Fruit fly (Drosophila melanogaster) whole organism, embryonic: ENCODE measurements around the gene defl.

Source experiments
- Awh ChIP-seq: fragments of 200-800 bp; sonication (Bioruptor generic); IDR thresholded peaks from 2 replicates; pipeline ENCODE4, ENCODE4 v1.3.6; 2022; ENCODE audit warnings: missing biosample characterization, missing genetic modification characterization
- B-H1 ChIP-seq: fragments of 200-800 bp; sonication (Bioruptor generic); IDR thresholded peaks from 3 replicates; pipeline ENCODE4 v1.3.6; 2022; ENCODE audit warnings: missing biosample characterization, missing genetic modification characterization
- BEAF-32 ChIP-seq: fragments of 200-800 bp; sonication (Bioruptor generic); optimal IDR thresholded peaks from 3 replicates; lab custom pipeline; 2017; ENCODE audit warnings: missing biosample characterization, missing genetic modification characterization, mild to moderate bottlenecking, moderate library complexity, missing genetic modification reagents
- CG10147 ChIP-seq: fragments of 200-800 bp; sonication (Bioruptor generic); optimal IDR thresholded peaks from 2 replicates; lab custom pipeline; 2019; ENCODE audit warnings: missing biosample characterization, mild to moderate bottlenecking, missing genetic modification characterization, moderate library complexity
- CG10366 ChIP-seq: fragments of 200-800 bp; sonication (Bioruptor generic); IDR thresholded peaks from 2 replicates; pipeline ENCODE4 v1.3.6; 2022; ENCODE audit warnings: missing biosample characterization, missing genetic modification characterization
- CG10654 ChIP-seq: fragments of 200-800 bp; sonication (Bioruptor generic); optimal IDR thresholded peaks from 2 replicates; lab custom pipeline; 2016; ENCODE audit warnings: missing biosample characterization, missing genetic modification characterization
- CG10959 ChIP-seq: fragments of 200-800 bp; sonication (Bioruptor generic); IDR thresholded peaks from 2 replicates; pipeline ENCODE4 v1.3.6; 2022; ENCODE audit warnings: missing biosample characterization, missing genetic modification characterization
- CG11093 ChIP-seq: fragments of 200-800 bp; sonication (Bioruptor generic); IDR thresholded peaks from 3 replicates; pipeline ENCODE4 v1.3.6; 2022; ENCODE audit warnings: missing biosample characterization, missing genetic modification characterization
- CG15011 ChIP-seq: fragments of 200-800 bp; sonication (Bioruptor generic); optimal IDR thresholded peaks from 3 replicates; lab custom pipeline; 2018; ENCODE audit warnings: missing biosample characterization, mild to moderate bottlenecking, missing genetic modification characterization
- CG16813 ChIP-seq: fragments of 200-800 bp; sonication (Bioruptor generic); IDR thresholded peaks from 3 replicates; pipeline ENCODE4 v1.3.6; 2022; ENCODE audit warnings: missing biosample characterization, missing genetic modification characterization; ENCODE audit not compliant: partially characterized antibody
- CG18476 ChIP-seq: fragments of 200-800 bp; sonication (Bioruptor generic); optimal IDR thresholded peaks from 2 replicates; lab custom pipeline; 2016; ENCODE audit warnings: missing biosample characterization, mild to moderate bottlenecking, missing genetic modification characterization
- CG3065 ChIP-seq: fragments of 200-800 bp; sonication (Bioruptor generic); optimal IDR thresholded peaks from 2 replicates; lab custom pipeline; 2016; ENCODE audit warnings: missing biosample characterization, missing genetic modification characterization
- CG33213 ChIP-seq: fragments of 200-800 bp; sonication (Bioruptor generic); optimal IDR thresholded peaks from 3 replicates; lab custom pipeline; 2016; ENCODE audit warnings: missing biosample characterization, missing genetic modification characterization
- CG33557 ChIP-seq: fragments of 200-800 bp; sonication (Bioruptor generic); optimal IDR thresholded peaks from 2 replicates; lab custom pipeline; 2019; ENCODE audit warnings: missing biosample characterization, mild to moderate bottlenecking, missing genetic modification characterization, moderate library complexity
- CG3847 ChIP-seq: fragments of 200-800 bp; sonication (Bioruptor generic); IDR thresholded peaks from 2 replicates; pipeline ENCODE4 v1.3.6; 2022; ENCODE audit warnings: missing biosample characterization, missing genetic modification characterization
- CG4282 ChIP-seq: fragments of 200-800 bp; sonication (Bioruptor generic); optimal IDR thresholded peaks from 2 replicates; lab custom pipeline; 2016; ENCODE audit warnings: missing biosample characterization, missing genetic modification characterization
- CG8290 ChIP-seq, 3 experiments: fragments of 200-800 bp; sonication (Bioruptor generic); optimal IDR thresholded peaks; 2 replicates each; lab custom pipeline; 2016 to 2019; ENCODE audit warnings: missing biosample characterization in 3 of 3, missing genetic modification characterization in 3 of 3, mild to moderate bottlenecking in 2 of 3, moderate library complexity in 1 of 3
- CG8359 ChIP-seq: fragments of 200-800 bp; sonication (Bioruptor generic); optimal IDR thresholded peaks from 2 replicates; lab custom pipeline; 2017; ENCODE audit warnings: missing biosample characterization, mild to moderate bottlenecking, missing genetic modification characterization, borderline replicate concordance
- CrebB ChIP-seq: fragments of 200-800 bp; sonication (Bioruptor generic); optimal IDR thresholded peaks from 3 replicates; lab custom pipeline; 2018; ENCODE audit warnings: missing biosample characterization, mild to moderate bottlenecking, missing genetic modification characterization
- D19B ChIP-seq: fragments of 200-800 bp; sonication (Bioruptor generic); optimal IDR thresholded peaks from 2 replicates; lab custom pipeline; 2017; ENCODE audit warnings: missing biosample characterization, mild to moderate bottlenecking, missing genetic modification characterization
- Deaf1 ChIP-seq: fragments of 200-800 bp; optimal IDR thresholded peaks from 3 replicates; lab custom pipeline; 2019; ENCODE audit warnings: missing biosample characterization, mild to moderate bottlenecking, missing genetic modification characterization, moderate library complexity
- Ets65A ChIP-seq: fragments of 200-800 bp; sonication (Bioruptor generic); peaks from one replicate; lab custom pipeline; 2016; ENCODE audit warnings: missing biosample characterization, missing genetic modification characterization
- Gsc ChIP-seq: fragments of 200-800 bp; sonication (Bioruptor generic); IDR thresholded peaks from 2 replicates; pipeline ENCODE4 v1.3.6; 2022; ENCODE audit warnings: missing biosample characterization, missing genetic modification characterization
- Hmx ChIP-seq: fragments of 200-800 bp; sonication (Bioruptor generic); optimal IDR thresholded peaks from 2 replicates; lab custom pipeline; 2016; ENCODE audit warnings: missing biosample characterization, missing genetic modification characterization
- Hr39 ChIP-seq: fragments of >200 bp; optimal IDR thresholded peaks from 2 replicates; lab custom pipeline; 2017
- Hsf ChIP-seq: fragments of 200-800 bp; sonication (Bioruptor generic); optimal IDR thresholded peaks from 3 replicates; lab custom pipeline; 2016; ENCODE audit warnings: missing biosample characterization, missing genetic modification characterization
- MESR4 ChIP-seq: fragments of 200-800 bp; sonication (Bioruptor generic); optimal IDR thresholded peaks from 2 replicates; lab custom pipeline; 2018; ENCODE audit warnings: missing biosample characterization, mild to moderate bottlenecking, missing genetic modification characterization, moderate library complexity
- Mrtf ChIP-seq: fragments of 200-800 bp; sonication (Bioruptor generic); IDR thresholded peaks from 3 replicates; pipeline ENCODE4 v1.3.6; 2022; ENCODE audit warnings: missing biosample characterization, missing genetic modification characterization
- Neu2 ChIP-seq: fragments of 200-800 bp; sonication (Bioruptor generic); optimal IDR thresholded peaks from 3 replicates; lab custom pipeline; 2016; ENCODE audit warnings: missing biosample characterization, missing genetic modification characterization, borderline replicate concordance
- Nf-YA ChIP-seq: fragments of 200-800 bp; sonication (Bioruptor generic); IDR thresholded peaks from 2 replicates; pipeline ENCODE4 v1.3.6; 2022; ENCODE audit warnings: missing biosample characterization, missing genetic modification characterization
- PHDP ChIP-seq: fragments of 200-800 bp; sonication (Bioruptor generic); optimal IDR thresholded peaks from 3 replicates; lab custom pipeline; 2018; ENCODE audit warnings: missing biosample characterization, mild to moderate bottlenecking, missing genetic modification characterization, moderate library complexity
- Ravus ChIP-seq: fragments of 200-800 bp; sonication (Bioruptor generic); IDR thresholded peaks from 2 replicates; pipeline ENCODE4 v1.3.6; 2022; ENCODE audit warnings: missing biosample characterization, missing genetic modification characterization
- Scr ChIP-seq: fragments of 200-800 bp; sonication (Bioruptor generic); IDR thresholded peaks from 2 replicates; pipeline ENCODE4 v1.3.6; 2022; ENCODE audit warnings: missing biosample characterization, missing genetic modification characterization; ENCODE audit not compliant: partially characterized antibody
- Sox100B ChIP-seq: fragments of 200-800 bp; sonication (Bioruptor generic); optimal IDR thresholded peaks from 3 replicates; lab custom pipeline; 2018; ENCODE audit warnings: missing biosample characterization, mild to moderate bottlenecking, missing genetic modification characterization
- Sox102F ChIP-seq: fragments of 200-800 bp; sonication (Bioruptor generic); optimal IDR thresholded peaks from 2 replicates; lab custom pipeline; 2018; ENCODE audit warnings: missing biosample characterization, mild to moderate bottlenecking, missing genetic modification characterization, moderate library complexity
- Spps ChIP-seq: fragments of 200-800 bp; sonication (Bioruptor generic); optimal IDR thresholded peaks from 2 replicates; lab custom pipeline; 2018; ENCODE audit warnings: missing biosample characterization, mild to moderate bottlenecking, missing genetic modification characterization
- aop ChIP-seq: fragments of 200-800 bp; sonication (Bioruptor generic); IDR thresholded peaks from 2 replicates; pipeline ENCODE4 v1.3.6; 2022; ENCODE audit warnings: missing biosample characterization, missing genetic modification characterization
- disco-r ChIP-seq: fragments of 200-800 bp; sonication (Bioruptor generic); optimal IDR thresholded peaks from 2 replicates; lab custom pipeline; 2016; ENCODE audit warnings: missing biosample characterization, missing genetic modification characterization
- grau ChIP-seq: fragments of 200-800 bp; optimal IDR thresholded peaks from 3 replicates; lab custom pipeline; 2019; ENCODE audit warnings: missing biosample characterization, mild to moderate bottlenecking, missing genetic modification characterization, moderate library complexity
- ind ChIP-seq: fragments of 200-800 bp; sonication (Bioruptor generic); optimal IDR thresholded peaks from 3 replicates; lab custom pipeline; 2016; ENCODE audit warnings: missing biosample characterization, missing genetic modification characterization
- knrl ChIP-seq: fragments of 200-800 bp; sonication (Bioruptor generic); IDR thresholded peaks from 3 replicates; pipeline ENCODE4 v1.3.6; 2022; ENCODE audit warnings: missing biosample characterization, missing genetic modification characterization; ENCODE audit not compliant: partially characterized antibody
- lbe ChIP-seq: fragments of 200-800 bp; sonication (Bioruptor generic); optimal IDR thresholded peaks from 2 replicates; lab custom pipeline; 2016; ENCODE audit warnings: missing biosample characterization, mild to moderate bottlenecking, missing genetic modification characterization
- lmd ChIP-seq: fragments of 200-800 bp; sonication (Bioruptor generic); IDR thresholded peaks from 2 replicates; pipeline ENCODE4 v1.3.6; 2022; ENCODE audit warnings: missing biosample characterization, missing genetic modification characterization
- mam ChIP-seq: fragments of 200-800 bp; sonication (Bioruptor generic); optimal IDR thresholded peaks from 3 replicates; lab custom pipeline; 2016; ENCODE audit warnings: missing biosample characterization, missing genetic modification characterization
- onecut ChIP-seq: fragments of 200-800 bp; sonication (Bioruptor generic); IDR thresholded peaks from 2 replicates; pipeline ENCODE4 v1.3.6; 2022; ENCODE audit warnings: missing biosample characterization, missing genetic modification characterization
- peb ChIP-seq: fragments of 200-800 bp; sonication (Bioruptor generic); IDR thresholded peaks from 2 replicates; pipeline ENCODE4 v1.3.6; 2022; ENCODE audit warnings: missing biosample characterization, missing genetic modification characterization
- stwl ChIP-seq: fragments of 200-800 bp; sonication (Bioruptor generic); optimal IDR thresholded peaks from 3 replicates; lab custom pipeline; 2018; ENCODE audit warnings: missing biosample characterization, mild to moderate bottlenecking, missing genetic modification characterization, moderate library complexity
- tx ChIP-seq: fragments of 200-800 bp; sonication (Bioruptor generic); optimal IDR thresholded peaks from 2 replicates; lab custom pipeline; 2016; ENCODE audit warnings: missing biosample characterization, missing genetic modification characterization
- unpg ChIP-seq: fragments of 200-800 bp; sonication (Bioruptor generic); optimal IDR thresholded peaks from 3 replicates; lab custom pipeline; 2018; ENCODE audit warnings: missing biosample characterization, mild to moderate bottlenecking, missing genetic modification characterization, moderate library complexity
- yki ChIP-seq: fragments of >200 bp; optimal IDR thresholded peaks from 3 replicates; lab custom pipeline; 2018
- zen2 ChIP-seq: fragments of 200-800 bp; sonication (Bioruptor generic); IDR thresholded peaks from 3 replicates; pipeline ENCODE4 v1.3.6; 2022; ENCODE audit warnings: missing biosample characterization, missing genetic modification characterization; ENCODE audit not compliant: partially characterized antibody

defl gene

dm6 chr3L:9723108-9723507 is at the start of gene defl, which contains the start of gene nbs (continued):
- TF ChIP-seq stwl (tag; lab: Kevin White, UChicago) (peak; percentile 59), CG8290 (GFP tag; optimal IDR thresholded peaks at IDR 0.05; lab: Kevin White, UChicago) (peak; percentile 70), CG8290 (tag; optimal IDR thresholded peaks at IDR 0.05; lab: Kevin White, UChicago) (no peak), disco-r (peak; percentile 4), unpg (GFP tag; lab: Kevin White, UChicago) (no peak), CG4282 (GFP tag; lab: Kevin White, UChicago) (no peak), Hr39 (no peak), Sox102F (GFP tag; lab: Kevin White, UChicago) (no peak), Awh (no peak; the same call in 1 of the 2 replicates), Ets65A (GFP tag; lab: Kevin White, UChicago) (peak; percentile 95), CG10366 (GFP tag; lab: Robert Waterston, UW) (peak; percentile 67), CG3065 (peak; percentile 32), lbe (GFP tag; lab: Kevin White, UChicago) (peak; percentile 66), MESR4 (GFP tag; lab: Kevin White, UChicago) (peak; percentile 24), CG33557 (GFP tag; lab: Kevin White, UChicago) (peak; percentile 16), CG11093 (GFP tag; lab: Robert Waterston, UW) (peak; percentile 66; the same call in 1 of the 3 replicates), CG10147 (GFP tag; lab: Kevin White, UChicago) (peak; percentile 53), CG15011 (GFP tag; lab: Kevin White, UChicago) (no peak), onecut (GFP tag; lab: Robert Waterston, UW) (no peak), lmd (GFP tag; lab: Robert Waterston, UW) (peak; percentile 83), Hmx (GFP tag; lab: Kevin White, UChicago) (no peak), ind (GFP tag; lab: Kevin White, UChicago) (peak; percentile 75), aop (GFP tag; lab: Robert Waterston, UW) (no peak), CG18476 (GFP tag; lab: Kevin White, UChicago) (peak; percentile 60), Neu2 (GFP tag; lab: Kevin White, UChicago) (no peak), Spps (tag; lab: Kevin White, UChicago) (no peak), PHDP (peak; percentile 56), CrebB (tag; lab: Kevin White, UChicago) (no peak), D19B (GFP tag; lab: Kevin White, UChicago) (no peak), Hsf (GFP tag; lab: Kevin White, UChicago) (peak; percentile 74), CG16813 (GFP tag; lab: Robert Waterston, UW) (peak; percentile 52), grau (peak; percentile 76), B-H1 (peak; percentile 75; the same call in 2 of the 3 replicates), Gsc (no peak), CG3847 (GFP tag; lab: Robert Waterston, UW) (peak; percentile 82), yki (lab: Kevin White, UChicago) (no peak), Sox100B (GFP tag; lab: Kevin White, UChicago) (no peak), knrl (GFP tag; lab: Robert Waterston, UW) (peak; percentile 59; the same call in 2 of the 3 replicates), BEAF-32 (GFP tag; lab: Kevin White, UChicago) (peak; percentile 71), CG8359 (GFP tag; lab: Kevin White, UChicago) (no peak), tx (peak; percentile 57), Deaf1 (tag; lab: Kevin White, UChicago) (no peak), Mrtf (GFP tag; lab: Robert Waterston, UW) (0 out of 3 replicates have a peak, but pooled peaks have one; percentile 49), CG10959 (no peak), Scr (peak; percentile 65), CG33213 (GFP tag; lab: Kevin White, UChicago) (no peak), mam (GFP tag; lab: Kevin White, UChicago) (peak; percentile 88), Ravus (peak; percentile 43), Nf-YA (GFP tag; lab: Robert Waterston, UW) (no peak), CG10654 (GFP tag; lab: Kevin White, UChicago) (peak; percentile 50), zen2 (GFP tag; lab: Robert Waterston, UW) (no peak; the same call in 2 of the 3 replicates), peb (no peak)
